Fruit fly (Drosophila melanogaster) whole organism, embryonic: ENCODE results near the gene CG32137.
A peak's percentile ranks its signal among the peaks of the same experiment; 100 is the strongest.

Source experiments
- Abd-B ChIP-seq: fragments of 200-800 bp; sonication (Bioruptor generic); optimal IDR thresholded peaks from 2 replicates; lab custom pipeline; 2018; ENCODE audit warnings: missing biosample characterization, mild to moderate bottlenecking, missing genetic modification characterization, moderate library complexity
- CG10209 ChIP-seq: fragments of 200-800 bp; sonication (Bioruptor generic); optimal IDR thresholded peaks from 3 replicates; lab custom pipeline; 2017; ENCODE audit warnings: missing biosample characterization, mild to moderate bottlenecking, missing genetic modification characterization, missing genetic modification reagents
- CG10654 ChIP-seq: fragments of 200-800 bp; sonication (Bioruptor generic); optimal IDR thresholded peaks from 2 replicates; lab custom pipeline; 2016; ENCODE audit warnings: missing biosample characterization, missing genetic modification characterization
- CG10979 ChIP-seq: fragments of 200-800 bp; sonication (Bioruptor generic); optimal IDR thresholded peaks from 2 replicates; lab custom pipeline; 2018; ENCODE audit warnings: missing biosample characterization, mild to moderate bottlenecking, missing genetic modification characterization, moderate library complexity
- CG11085 ChIP-seq: fragments of 200-800 bp; sonication (Bioruptor generic); IDR thresholded peaks from 2 replicates; pipeline ENCODE4 v1.3.6; 2022; ENCODE audit warnings: missing biosample characterization, missing genetic modification characterization
- CG11695 ChIP-seq: fragments of 200-800 bp; sonication (Bioruptor generic); IDR thresholded peaks from 3 replicates; pipeline ENCODE4 v1.3.6; 2022; ENCODE audit warnings: missing biosample characterization, missing genetic modification characterization
- CG11723 ChIP-seq: fragments of 200-800 bp; sonication (Bioruptor generic); optimal IDR thresholded peaks from 2 replicates; lab custom pipeline; 2017; ENCODE audit warnings: missing biosample characterization, mild to moderate bottlenecking, missing genetic modification characterization
- CG1233 ChIP-seq: fragments of 200-800 bp; sonication (Bioruptor generic); optimal IDR thresholded peaks from 4 replicates; lab custom pipeline; 2018; ENCODE audit warnings: missing biosample characterization, mild to moderate bottlenecking, missing genetic modification characterization
- CG12942 ChIP-seq: fragments of 200-800 bp; sonication (Bioruptor generic); optimal IDR thresholded peaks from 3 replicates; lab custom pipeline; 2016; ENCODE audit warnings: missing biosample characterization, missing genetic modification characterization
- CG1529 ChIP-seq: fragments of 200-800 bp; sonication (Bioruptor generic); optimal IDR thresholded peaks from 3 replicates; lab custom pipeline; 2018; ENCODE audit warnings: missing biosample characterization, missing genetic modification characterization
- CG15514 ChIP-seq: fragments of 200-800 bp; sonication (Bioruptor generic); optimal IDR thresholded peaks from 3 replicates; lab custom pipeline; 2017; ENCODE audit warnings: missing biosample characterization, missing genetic modification characterization, mild to moderate bottlenecking, moderate library complexity, missing genetic modification reagents
- CG32532 ChIP-seq: fragments of 200-800 bp; sonication (Bioruptor generic); IDR thresholded peaks from 2 replicates; pipeline ENCODE4 v1.3.6; 2022; ENCODE audit warnings: missing biosample characterization, missing genetic modification characterization
- CG32772 ChIP-seq: fragments of 200-800 bp; sonication (Bioruptor generic); IDR thresholded peaks from 2 replicates; pipeline ENCODE4 v1.3.6; 2022; ENCODE audit warnings: missing biosample characterization, missing genetic modification characterization
- CG3726 ChIP-seq: fragments of 200-800 bp; sonication (Bioruptor generic); IDR thresholded peaks from 3 replicates; pipeline ENCODE4, ENCODE4 v1.3.6; 2022; ENCODE audit warnings: missing biosample characterization, missing genetic modification characterization
- CG4820 ChIP-seq: fragments of 200-800 bp; sonication (Bioruptor generic); optimal IDR thresholded peaks from 3 replicates; lab custom pipeline; 2016; ENCODE audit warnings: missing biosample characterization, missing genetic modification characterization
- CG6272 ChIP-seq: fragments of 200-800 bp; sonication (Bioruptor generic); IDR thresholded peaks from 2 replicates; pipeline ENCODE4 v1.3.6; 2022; ENCODE audit warnings: missing biosample characterization, missing genetic modification characterization
- CG6689 ChIP-seq: fragments of 200-800 bp; sonication (Bioruptor generic); IDR thresholded peaks from 2 replicates; pipeline ENCODE4 v1.3.6; 2022; ENCODE audit warnings: missing biosample characterization, missing genetic modification characterization
- CG6813 ChIP-seq: fragments of 200-800 bp; sonication (Bioruptor generic); optimal IDR thresholded peaks from 2 replicates; lab custom pipeline; 2017; ENCODE audit warnings: missing biosample characterization, missing genetic modification characterization, mild to moderate bottlenecking, moderate library complexity, missing genetic modification reagents
- CG6854 ChIP-seq: fragments of 200-800 bp; sonication (Bioruptor generic); optimal IDR thresholded peaks from 3 replicates; lab custom pipeline; 2017; ENCODE audit warnings: missing biosample characterization, mild to moderate bottlenecking, missing genetic modification characterization
- CG7372 ChIP-seq: fragments of 200-800 bp; sonication (Bioruptor generic); IDR thresholded peaks from 2 replicates; pipeline ENCODE4 v1.3.6; 2022; ENCODE audit warnings: missing biosample characterization, missing genetic modification characterization
- CG7745 ChIP-seq: fragments of 200-800 bp; sonication (Bioruptor generic); optimal IDR thresholded peaks from 2 replicates; lab custom pipeline; 2018; ENCODE audit warnings: missing biosample characterization, mild to moderate bottlenecking, missing genetic modification characterization, moderate library complexity
- CG7839 ChIP-seq: fragments of 200-800 bp; sonication (Bioruptor generic); optimal IDR thresholded peaks from 3 replicates; lab custom pipeline; 2018; ENCODE audit warnings: missing biosample characterization, mild to moderate bottlenecking, missing genetic modification characterization, moderate library complexity
- CG9797 ChIP-seq: fragments of 200-800 bp; sonication (Bioruptor generic); optimal IDR thresholded peaks from 3 replicates; lab custom pipeline; 2018; ENCODE audit warnings: missing biosample characterization, mild to moderate bottlenecking, missing genetic modification characterization
- Dad ChIP-seq: fragments of 200-800 bp; sonication (Bioruptor generic); optimal IDR thresholded peaks from 3 replicates; lab custom pipeline; 2016; ENCODE audit warnings: missing biosample characterization, missing genetic modification characterization
- Dek ChIP-seq: fragments of 200-800 bp; sonication (Bioruptor generic); optimal IDR thresholded peaks from 3 replicates; lab custom pipeline; 2019; ENCODE audit warnings: missing biosample characterization, mild to moderate bottlenecking, missing genetic modification characterization, moderate library complexity
- E2f1 ChIP-seq: fragments of 200-800 bp; sonication (Bioruptor generic); IDR thresholded peaks from 2 replicates; pipeline ENCODE4 v1.3.6; 2022; ENCODE audit warnings: missing biosample characterization, missing genetic modification characterization
- Lpt ChIP-seq: fragments of >200 bp; optimal IDR thresholded peaks from 2 replicates; lab custom pipeline; 2018; ENCODE audit warnings: missing biosample characterization, missing genetic modification characterization
- Mad ChIP-seq: fragments of 200-800 bp; sonication (Bioruptor generic); optimal IDR thresholded peaks from 2 replicates; lab custom pipeline; 2016; ENCODE audit warnings: missing biosample characterization, missing genetic modification characterization
- Meics ChIP-seq: fragments of 200-800 bp; sonication (Bioruptor generic); optimal IDR thresholded peaks from 2 replicates; lab custom pipeline; 2017; ENCODE audit warnings: missing biosample characterization, mild to moderate bottlenecking, missing genetic modification characterization
- Mrtf ChIP-seq: fragments of 200-800 bp; sonication (Bioruptor generic); IDR thresholded peaks from 3 replicates; pipeline ENCODE4 v1.3.6; 2022; ENCODE audit warnings: missing biosample characterization, missing genetic modification characterization
- Nf-YB ChIP-seq: fragments of 200-800 bp; sonication (Bioruptor generic); optimal IDR thresholded peaks from 3 replicates; lab custom pipeline; 2019; ENCODE audit warnings: missing biosample characterization, mild to moderate bottlenecking, missing genetic modification characterization, moderate library complexity
- Nf-YC ChIP-seq: fragments of 200-800 bp; optimal IDR thresholded peaks from 3 replicates; lab custom pipeline; 2019; ENCODE audit warnings: missing biosample characterization, mild to moderate bottlenecking, missing genetic modification characterization, moderate library complexity
- Oli ChIP-seq: fragments of 200-800 bp; sonication (Bioruptor generic); optimal IDR thresholded peaks from 2 replicates; lab custom pipeline; 2018; ENCODE audit warnings: missing biosample characterization, mild to moderate bottlenecking, missing genetic modification characterization, moderate library complexity
- Ptx1 ChIP-seq: fragments of 200-800 bp; sonication (Bioruptor generic); IDR thresholded peaks from 2 replicates; pipeline ENCODE4 v1.3.6; 2022; ENCODE audit warnings: missing biosample characterization, missing genetic modification characterization
- Rfx ChIP-seq: fragments of 200-800 bp; sonication (Bioruptor generic); IDR thresholded peaks from 2 replicates; pipeline ENCODE4 v1.3.6; 2022; ENCODE audit warnings: missing biosample characterization, missing genetic modification characterization
- amos ChIP-seq: fragments of 200-800 bp; sonication (Bioruptor generic); IDR thresholded peaks from 2 replicates; pipeline ENCODE4 v1.3.6; 2022; ENCODE audit warnings: missing biosample characterization, missing genetic modification characterization; ENCODE audit not compliant: partially characterized antibody
- crol ChIP-seq: fragments of 200-800 bp; sonication (Bioruptor generic); IDR thresholded peaks from 2 replicates; pipeline ENCODE4 v1.3.6; 2022; ENCODE audit warnings: missing biosample characterization, missing genetic modification characterization
- dmrt11E ChIP-seq: fragments of 200-800 bp; sonication (Bioruptor generic); optimal IDR thresholded peaks from 3 replicates; lab custom pipeline; 2018; ENCODE audit warnings: missing biosample characterization, mild to moderate bottlenecking, missing genetic modification characterization, moderate library complexity
- en ChIP-seq: fragments of 200-800 bp; sonication (Bioruptor generic); optimal IDR thresholded peaks from 2 replicates; lab custom pipeline; 2016; ENCODE audit warnings: missing biosample characterization, missing genetic modification characterization
- gem ChIP-seq: fragments of 200-800 bp; sonication (Bioruptor generic); optimal IDR thresholded peaks from 2 replicates; lab custom pipeline; 2019; ENCODE audit warnings: missing biosample characterization, mild to moderate bottlenecking, missing genetic modification characterization, moderate library complexity
- gsb-n ChIP-seq: fragments of 200-800 bp; sonication (Bioruptor generic); optimal IDR thresholded peaks from 3 replicates; lab custom pipeline; 2018; ENCODE audit warnings: missing biosample characterization, mild to moderate bottlenecking, missing genetic modification characterization
- hkb ChIP-seq, 2 experiments: fragments of 200-800 bp in 1 of 2; fragments of >200 bp in 1 of 2; sonication (Bioruptor generic) in 1 of 2; IDR thresholded peaks in 1 of 2; optimal IDR thresholded peaks in 1 of 2; 2 replicates each; pipeline versions ENCODE4 v1.3.6 to Lab custom; 2017 to 2022; ENCODE audit warnings: missing biosample characterization in 1 of 2, missing genetic modification characterization in 1 of 2
- jigr1 ChIP-seq: fragments of 200-800 bp; sonication (Bioruptor generic); IDR thresholded peaks from 3 replicates; pipeline ENCODE4 v1.3.6; 2022; ENCODE audit warnings: missing biosample characterization, missing genetic modification characterization
- kah ChIP-seq: fragments of 200-800 bp; sonication (Bioruptor generic); optimal IDR thresholded peaks from 2 replicates; lab custom pipeline; 2018; ENCODE audit warnings: missing biosample characterization, mild to moderate bottlenecking, missing genetic modification characterization
- pum ChIP-seq: fragments of 200-800 bp; sonication (Bioruptor generic); optimal IDR thresholded peaks from 2 replicates; lab custom pipeline; 2016; ENCODE audit warnings: missing biosample characterization, missing genetic modification characterization
- ranshi ChIP-seq: fragments of 200-800 bp; sonication (Bioruptor generic); IDR thresholded peaks from 2 replicates; pipeline ENCODE4 v1.3.6; 2022; ENCODE audit warnings: missing biosample characterization, missing genetic modification characterization
- slbo ChIP-seq: fragments of 200-800 bp; sonication (Bioruptor generic); IDR thresholded peaks from 2 replicates; pipeline ENCODE4 v1.3.6; 2022; ENCODE audit warnings: missing biosample characterization, missing genetic modification characterization
- trem ChIP-seq: fragments of 200-800 bp; optimal IDR thresholded peaks from 3 replicates; lab custom pipeline; 2019; ENCODE audit warnings: missing biosample characterization, mild to moderate bottlenecking, missing genetic modification characterization, moderate library complexity
- zf30C ChIP-seq: fragments of 200-800 bp; sonication (Bioruptor generic); optimal IDR thresholded peaks from 3 replicates; lab custom pipeline; 2018; ENCODE audit warnings: missing biosample characterization, mild to moderate bottlenecking, missing genetic modification characterization

CG32137 gene

DNA sequence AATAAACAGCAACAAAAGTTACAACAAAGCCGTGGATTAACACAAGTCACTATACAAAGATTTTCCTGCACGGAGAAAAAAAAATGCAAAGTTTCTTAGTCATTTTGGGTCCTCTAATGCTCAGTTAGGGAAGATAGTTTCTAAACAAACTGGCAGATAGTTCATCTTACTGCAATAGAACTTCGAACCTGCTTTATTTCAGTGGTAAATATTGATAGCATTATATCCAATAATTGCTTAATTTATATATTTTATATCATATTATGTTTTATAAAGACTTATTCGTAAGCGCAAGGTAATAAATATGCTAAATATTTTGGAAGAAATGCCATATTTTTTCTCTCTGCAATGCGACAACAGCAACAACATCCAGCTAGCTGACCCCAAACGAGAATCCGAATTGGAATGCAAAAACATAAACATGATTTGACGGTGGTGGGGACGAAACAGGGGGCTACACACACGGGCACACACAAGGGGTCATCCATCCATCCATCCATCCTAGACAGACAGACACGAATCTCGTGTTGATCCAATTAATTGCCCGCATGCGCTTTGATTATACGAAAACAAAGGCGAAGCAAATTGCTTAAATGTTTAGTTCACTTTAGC, 27.3 kb upstream of the CG32137 start (continued):
- TF ChIP-seq CG6689 (GFP tag; lab: Robert Waterston, UW) (peak; percentile 81), CG15514 (GFP tag; lab: Kevin White, UChicago) (peak; percentile 50), CG32532 (GFP tag; lab: Robert Waterston, UW) (peak; percentile 51), CG1529 (GFP tag; lab: Kevin White, UChicago) (peak; percentile 47), Nf-YC (peak; percentile 53), en (GFP tag; lab: Kevin White, UChicago) (no peak), amos (no peak), CG11695 (GFP tag; lab: Robert Waterston, UW) (peak; percentile 86), slbo (GFP tag; lab: Robert Waterston, UW) (peak; percentile 70), CG7745 (no peak), kah (GFP tag; lab: Kevin White, UChicago) (no peak), CG12942 (GFP tag; lab: Kevin White, UChicago) (peak; percentile 23), Oli (peak; percentile 83), CG32772 (GFP tag; lab: Robert Waterston, UW) (peak; percentile 66), CG10209 (GFP tag; lab: Kevin White, UChicago) (peak; percentile 77), gsb-n (tag; lab: Kevin White, UChicago) (peak; percentile 51), CG7372 (GFP tag; lab: Robert Waterston, UW) (peak; percentile 68), gem (tag; lab: Kevin White, UChicago) (peak; percentile 86), CG10654 (GFP tag; lab: Kevin White, UChicago) (peak; percentile 34), Abd-B (GFP tag; lab: Kevin White, UChicago) (peak; percentile 71), Lpt (GFP tag; lab: Kevin White, UChicago) (no peak), pum (no peak), Dad (GFP tag; lab: Kevin White, UChicago) (no peak), CG6813 (GFP tag; lab: Kevin White, UChicago) (peak; percentile 51), Mad (no peak), crol (GFP tag; lab: Robert Waterston, UW) (0 out of 2 replicates have a peak, but pooled peaks have one; percentile 26), CG9797 (GFP tag; lab: Kevin White, UChicago) (no peak), zf30C (no peak), CG4820 (GFP tag; lab: Kevin White, UChicago) (peak; percentile 38), CG11723 (GFP tag; lab: Kevin White, UChicago) (peak; percentile 21), CG1233 (GFP tag; lab: Kevin White, UChicago) (peak; percentile 55), jigr1 (0 out of 3 replicates have a peak, but pooled peaks have one; percentile 34), E2f1 (GFP tag; lab: Robert Waterston, UW) (0 out of 2 replicates have a peak, but pooled peaks have one; percentile 53), Nf-YB (GFP tag; lab: Kevin White, UChicago) (peak; percentile 43), Meics (peak; percentile 70), CG3726 (GFP tag; lab: Robert Waterston, UW) (no peak), Ptx1 (GFP tag; lab: Robert Waterston, UW) (peak; percentile 77), CG6272 (GFP tag; lab: Robert Waterston, UW) (no peak), CG7839 (peak; percentile 85), ranshi (no peak), CG10979 (tag; lab: Kevin White, UChicago) (peak; percentile 73), Rfx (GFP tag; lab: Robert Waterston, UW) (peak; percentile 66), Mrtf (GFP tag; lab: Robert Waterston, UW) (0 out of 3 replicates have a peak, but pooled peaks have one; percentile 26), Dek (tag; lab: Kevin White, UChicago) (peak; percentile 57), trem (tag; lab: Kevin White, UChicago) (peak; percentile 67), hkb (optimal IDR thresholded peaks at IDR 0.05; lab: Kevin White, UChicago) (no peak), hkb (GFP tag; IDR thresholded peaks at IDR 0.05; lab: Robert Waterston, UW) (peak; percentile 63), CG6854 (GFP tag; lab: Kevin White, UChicago) (peak; percentile 3), CG11085 (GFP tag; lab: Robert Waterston, UW) (0 out of 2 replicates have a peak, but pooled peaks have one; percentile 25), dmrt11E (tag; lab: Kevin White, UChicago) (peak; percentile 39)
